Fruit fly (Drosophila melanogaster) whole organism: ENCODE results near the gene CG1824.

ENCODE experiments used
- CG8478 ChIP-seq: fragments of >200 bp; optimal IDR thresholded peaks from 2 replicates; lab custom pipeline; 2018; ENCODE audit warnings: inconsistent platforms
- Dll ChIP-seq: fragments of >200 bp; optimal IDR thresholded peaks from 2 replicates; lab custom pipeline; 2017
- EcR ChIP-seq, 2 experiments: fragments of >200 bp; optimal IDR thresholded peaks; 2 replicates each; lab custom pipeline; 2017; ENCODE audit warnings: missing biosample characterization in 2 of 2, missing genetic modification characterization in 2 of 2, missing genetic modification reagents in 2 of 2
- pan ChIP-seq: fragments of >200 bp; optimal IDR thresholded peaks from 2 replicates; lab custom pipeline; 2017
- psq ChIP-seq: fragments of >200 bp; optimal IDR thresholded peaks from 2 replicates; lab custom pipeline; 2017
- usp ChIP-seq: fragments of >200 bp; optimal IDR thresholded peaks from 2 replicates; lab custom pipeline; 2017; ENCODE audit warnings: missing biosample characterization, missing genetic modification characterization, mixed read lengths

CG1824 gene

DNA sequence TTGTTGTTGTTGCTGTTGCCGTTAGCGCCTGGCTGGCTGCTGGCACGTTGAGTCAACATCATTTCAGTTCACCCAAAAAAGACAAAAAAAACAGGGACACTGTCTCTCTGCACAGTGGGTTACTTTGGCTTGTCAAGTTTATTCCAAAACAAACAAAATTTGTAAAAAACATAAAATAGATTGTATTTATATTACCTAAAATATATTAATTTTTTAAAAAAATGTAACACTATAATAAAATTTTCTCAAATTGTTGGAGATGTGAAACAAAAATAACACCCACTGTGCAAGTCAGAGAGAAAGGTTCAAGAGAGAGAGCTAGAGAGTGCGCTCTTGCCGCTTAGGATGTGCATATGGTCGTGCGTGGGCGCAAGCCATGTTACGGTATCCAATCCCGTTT is 27.8 kb downstream of the CG1824 start:
- no peak for TF ChIP-seq CG8478
- no peak for TF ChIP-seq pan (lab: Kevin White, UChicago)
- no peak for TF ChIP-seq psq (lab: Kevin White, UChicago)
- TF ChIP-seq EcR (GFP tag; optimal IDR thresholded peaks at IDR 0.05; lab: Kevin White, UChicago): no peak
- no peak for TF ChIP-seq usp (GFP tag; lab: Kevin White, UChicago)
- TF ChIP-seq Dll (lab: Kevin White, UChicago): no peak

DNA sequence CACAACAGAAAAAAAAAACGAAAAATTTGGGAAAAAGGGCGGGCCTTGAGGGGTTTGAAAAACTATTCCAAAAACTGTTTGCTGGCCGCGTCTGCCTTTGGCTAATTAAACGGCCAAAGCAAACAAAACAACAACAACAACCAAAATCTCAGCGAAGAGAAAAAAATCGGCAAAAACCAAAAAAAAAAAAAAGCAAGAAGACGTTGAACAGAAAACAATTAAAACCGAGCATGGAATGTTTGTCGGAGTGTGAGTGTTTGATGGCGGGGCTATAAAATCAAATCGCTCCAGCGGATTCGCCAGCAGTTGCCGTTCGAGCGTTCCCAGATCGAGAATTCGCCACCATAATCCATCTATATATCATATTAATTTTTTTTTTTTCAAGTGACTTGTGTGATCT is 42.6 kb downstream of the CG1824 start, which contains the start of gene Cpr11B:
Gene Cpr11B (plus strand): TSS at position 301 of the 400 bp plus-strand sequence.
- TF ChIP-seq EcR (GFP tag; optimal IDR thresholded peaks at IDR 0.05; lab: Kevin White, UChicago) (no peak), psq (lab: Kevin White, UChicago) (no peak), Dll (lab: Kevin White, UChicago) (no peak), CG8478 (no peak), usp (GFP tag; lab: Kevin White, UChicago) (no peak), pan (lab: Kevin White, UChicago) (no peak)

DNA sequence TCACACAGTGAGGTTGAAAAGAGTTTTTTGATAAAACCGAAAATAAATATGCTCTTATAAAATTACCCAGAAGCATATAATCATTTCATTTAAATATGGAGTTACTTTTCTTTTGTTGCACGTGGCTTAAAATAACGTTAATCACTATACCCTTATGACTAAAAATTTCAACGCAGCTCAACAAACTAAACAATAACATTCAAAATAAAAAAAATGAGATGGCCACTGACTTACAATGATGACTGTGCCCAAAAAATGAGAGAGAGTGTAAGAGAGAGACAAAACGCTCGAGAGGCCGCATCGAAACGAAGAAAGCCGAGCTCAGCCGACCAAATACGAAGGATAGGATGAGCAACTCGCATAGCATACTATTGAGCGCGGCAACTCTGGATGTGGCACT is 47.8 kb downstream of the CG1824 start:
- TF ChIP-seq EcR (GFP tag; optimal IDR thresholded peaks at IDR 0.05; lab: Kevin White, UChicago): no peak
- no peak for TF ChIP-seq Dll (lab: Kevin White, UChicago)
- TF ChIP-seq usp (GFP tag; lab: Kevin White, UChicago): no peak
- no peak for TF ChIP-seq CG8478
- TF ChIP-seq psq (lab: Kevin White, UChicago): no peak
- no peak for TF ChIP-seq pan (lab: Kevin White, UChicago)

DNA sequence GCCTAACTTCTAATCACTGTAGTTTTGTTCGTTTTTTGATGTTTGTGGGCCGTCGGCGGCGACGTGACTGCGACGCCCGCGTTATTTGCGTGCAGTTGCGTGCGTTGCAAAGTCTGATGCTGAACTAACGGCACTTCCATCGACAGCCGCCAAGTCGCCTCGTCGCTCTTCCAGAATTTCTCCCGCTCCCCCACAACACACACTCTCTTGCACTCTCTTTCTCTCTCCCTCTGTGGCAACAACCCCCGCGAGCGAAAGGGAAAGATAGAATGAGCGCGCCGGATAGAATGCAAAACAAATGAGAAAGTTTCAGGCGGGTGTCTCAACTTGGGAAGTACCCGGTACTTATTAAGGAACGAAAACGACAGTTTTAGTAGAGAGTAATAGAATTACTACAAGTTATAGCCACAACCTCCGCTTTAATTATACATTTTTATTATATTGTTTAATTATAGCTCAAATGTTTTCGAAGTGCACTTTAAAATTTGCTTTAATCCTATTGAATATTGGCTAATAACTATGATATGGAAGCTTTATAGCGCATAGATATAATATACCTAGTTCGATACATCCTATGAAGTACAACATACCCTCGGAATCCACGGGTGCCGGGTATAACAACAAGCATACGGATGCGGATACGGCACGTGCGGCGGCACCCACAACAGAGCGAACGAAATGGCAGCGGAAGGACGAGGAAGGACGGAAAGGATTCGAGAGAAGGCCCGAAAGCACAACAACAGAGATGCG is 48.4 kb downstream of the CG1824 start:
- no peak for TF ChIP-seq psq (lab: Kevin White, UChicago)
- no peak for TF ChIP-seq usp (GFP tag; lab: Kevin White, UChicago)
- TF ChIP-seq pan (lab: Kevin White, UChicago): no peak
- peak; percentile 18 for TF ChIP-seq Dll (lab: Kevin White, UChicago)

DNA sequence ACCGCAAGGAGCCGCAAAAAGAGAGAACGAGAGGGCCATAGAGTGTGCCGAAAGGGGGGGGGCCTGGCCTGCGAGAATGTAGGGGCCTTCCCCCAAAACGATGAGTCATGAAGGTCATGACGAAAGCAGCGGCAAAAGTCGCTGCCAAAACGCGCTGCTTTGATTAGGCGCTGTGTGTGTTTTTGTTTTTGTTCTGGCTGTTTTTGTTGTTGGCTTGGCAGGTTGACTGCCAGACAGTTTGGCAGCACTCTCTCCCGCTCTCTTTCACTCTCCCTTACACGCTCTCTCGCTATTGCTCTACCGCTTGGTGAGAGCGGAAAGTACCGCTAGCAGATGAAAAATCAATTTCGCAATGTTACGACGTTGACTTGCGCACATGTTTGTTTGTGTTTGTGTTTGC is 49.3 kb downstream of the CG1824 start:
- no peak for TF ChIP-seq psq (lab: Kevin White, UChicago)
- peak; percentile 22 for TF ChIP-seq Dll (lab: Kevin White, UChicago)
- no peak for TF ChIP-seq CG8478
